Fruit fly (Drosophila melanogaster): ENCODE measurements around the gene Moca-cyp.

- TF ChIP-seq CTCF (optimal IDR thresholded peaks at IDR 0.05) (no peak), CG8478 (optimal IDR thresholded peaks at IDR 0.05) (no peak)
Measured at dm6 chr3R:28327709-28328467, 12.2 kb upstream of the Moca-cyp start.
